Worm (Caenorhabditis elegans): Measurements from ENCODE around the gene ceh-22.

ce11 chrV:10630497-10630896 is 41.2 kb upstream of the ceh-22 start:
- no peak for TF ChIP-seq W03F9.2 (tag; optimal IDR thresholded peaks at IDR 0.05)
- no peak for TF ChIP-seq dao-5 (tag; optimal IDR thresholded peaks at IDR 0.05)

Data from whole organism, L4/young adult.